Worm (Caenorhabditis elegans): ENCODE results near the gene F54F7.9.

DNA sequence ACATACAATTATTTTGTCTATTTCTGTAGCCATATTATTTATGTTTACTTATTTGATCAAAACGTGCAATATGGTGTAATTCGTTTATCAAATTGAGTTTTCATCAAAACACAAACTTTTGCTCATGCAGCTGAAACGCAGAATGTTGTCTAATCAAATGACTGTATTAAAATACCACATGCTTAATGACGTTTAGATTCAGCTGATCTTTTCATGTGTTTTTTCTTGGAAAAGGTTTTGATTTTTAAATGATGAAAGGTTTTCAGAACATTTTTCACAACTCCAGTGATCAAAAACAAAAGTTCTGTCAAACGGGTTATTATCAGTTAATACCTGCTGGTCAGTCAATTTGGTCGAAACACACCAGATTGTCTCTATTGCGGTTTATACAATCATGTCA is 26.7 kb upstream of the F54F7.9 start, which contains the start of gene Y62H9A.1:
- TF ChIP-seq ztf-11 (tag; optimal IDR thresholded peaks at IDR 0.05) (no peak), unc-62 (GFP tag; optimal IDR thresholded peaks at IDR 0.05) (no peak), blmp-1 (tag; optimal IDR thresholded peaks at IDR 0.05) (no peak), mls-2 (tag; optimal IDR thresholded peaks at IDR 0.05) (no peak), sptf-1 (tag; optimal IDR thresholded peaks at IDR 0.05) (no peak), ceh-39 (tag; optimal IDR thresholded peaks at IDR 0.05) (no peak), lin-13 (tag; optimal IDR thresholded peaks at IDR 0.05) (no peak), mab-5 (tag; optimal IDR thresholded peaks at IDR 0.05) (no peak)
